Worm (Caenorhabditis elegans) whole organism, young adult: Measurements from ENCODE around the gene F36H5.18.
A peak's percentile ranks its signal among the peaks of the same experiment; 100 is the strongest.

Source experiments
- B0019.2 ChIP-seq: fragments of 200-800 bp; sonication (Bioruptor generic); conservative IDR thresholded peaks from 2 replicates; pipeline ENCODE4 v1.3.6; 2022; ENCODE audit warnings: missing genetic modification reagents, missing genetic modification characterization, missing compliant biosample characterization
- B0035.1 ChIP-seq: sonication (generic microtip); optimal IDR thresholded peaks from 2 replicates; lab custom pipeline; 2016; ENCODE audit warnings: missing genetic modification characterization, mild to moderate bottlenecking, missing compliant biosample characterization, missing genotype, missing genetic modification reagents
- C17E4.6 ChIP-seq: fragments of 200-800 bp; sonication (Bioruptor generic); IDR thresholded peaks from 2 replicates; pipeline ENCODE4 v1.3.6; 2022; ENCODE audit warnings: missing genetic modification reagents, missing genetic modification characterization, missing compliant biosample characterization
- F37B4.10 ChIP-seq: fragments of 200-800 bp; sonication (Bioruptor generic); IDR thresholded peaks from 2 replicates; pipeline ENCODE4 v1.3.6; 2022; ENCODE audit warnings: missing genetic modification characterization, missing compliant biosample characterization
- T07F8.4 ChIP-seq: sonication (generic microtip); optimal IDR thresholded peaks from 2 replicates; lab custom pipeline; 2016; ENCODE audit warnings: mild to moderate bottlenecking, missing genetic modification characterization, moderate library complexity, missing compliant biosample characterization
- T26A5.8 ChIP-seq: sonication (generic microtip); optimal IDR thresholded peaks from 2 replicates; lab custom pipeline; 2016; ENCODE audit warnings: missing genetic modification characterization, missing compliant biosample characterization
- Y53F4B.3 ChIP-seq: fragments of 200-800 bp; sonication (Bioruptor generic); IDR thresholded peaks from 2 replicates; pipeline ENCODE4 v1.3.6; 2022; ENCODE audit warnings: missing genetic modification reagents, missing genetic modification characterization, missing compliant biosample characterization
- Y53G8AR.9 ChIP-seq: fragments of 200-800 bp; sonication (Bioruptor generic); conservative IDR thresholded peaks from 2 replicates; pipeline ENCODE4 v1.3.6; 2022; ENCODE audit warnings: missing genetic modification reagents, missing genetic modification characterization, missing compliant biosample characterization
- Y67H2A.10 ChIP-seq: fragments of 200-800 bp; sonication (Bioruptor generic); conservative IDR thresholded peaks from 2 replicates; pipeline ENCODE4 v1.3.6; 2022; ENCODE audit warnings: missing genetic modification reagents, missing genetic modification characterization, missing compliant biosample characterization
- ZK185.1 ChIP-seq: sonication (generic microtip); optimal IDR thresholded peaks from 2 replicates; lab custom pipeline; 2016; ENCODE audit warnings: mild to moderate bottlenecking, missing genetic modification characterization, missing compliant biosample characterization; ENCODE audit not compliant: poor library complexity, severe bottlenecking
- akir-1 ChIP-seq: fragments of 200-800 bp; sonication (Bioruptor generic); optimal IDR thresholded peaks from 2 replicates; lab custom pipeline; 2018; ENCODE audit warnings: mild to moderate bottlenecking, missing genetic modification characterization, moderate library complexity, missing compliant biosample characterization
- ama-1 ChIP-seq, 3 experiments: fragments of 150-350 bp in 1 of 3; sonication (generic microtip) in 2 of 3; optimal IDR thresholded peaks; 2 replicates each; lab custom pipeline; 2014 to 2018; ENCODE audit warnings: missing biosample characterization in 2 of 3, missing genetic modification characterization in 2 of 3, missing genetic modification reagents in 2 of 3
- aptf-2 ChIP-seq: fragments of 200-800 bp; sonication (Bioruptor generic); conservative IDR thresholded peaks from 2 replicates; pipeline ENCODE4 v1.3.6; 2022; ENCODE audit warnings: missing genetic modification reagents, missing genetic modification characterization, missing compliant biosample characterization
- attf-6 ChIP-seq: fragments of 200-800 bp; sonication (Bioruptor generic); IDR thresholded peaks from 2 replicates; pipeline ENCODE4 v1.3.6; 2022; ENCODE audit warnings: missing genetic modification reagents, missing genetic modification characterization, missing compliant biosample characterization
- bed-1 ChIP-seq: fragments of 200-800 bp; sonication (Bioruptor generic); IDR thresholded peaks from 2 replicates; pipeline ENCODE4 v1.3.6; 2022; ENCODE audit warnings: missing genetic modification reagents, missing genetic modification characterization, missing compliant biosample characterization
- ceh-27 ChIP-seq: fragments of 200-800 bp; sonication (Bioruptor generic); optimal IDR thresholded peaks from 2 replicates; lab custom pipeline; 2018; ENCODE audit warnings: mild to moderate bottlenecking, missing genetic modification characterization, moderate library complexity, missing compliant biosample characterization
- ceh-58 ChIP-seq: fragments of 200-800 bp; sonication (Bioruptor generic); IDR thresholded peaks from 2 replicates; pipeline ENCODE4 v1.3.6; 2022; ENCODE audit warnings: missing genetic modification characterization, missing compliant biosample characterization
- ceh-79 ChIP-seq: sonication (generic microtip); optimal IDR thresholded peaks from 2 replicates; lab custom pipeline; 2017; ENCODE audit warnings: mild to moderate bottlenecking, missing genetic modification characterization, missing compliant biosample characterization
- ceh-91 ChIP-seq: fragments of 200-800 bp; sonication (Bioruptor generic); IDR thresholded peaks from 2 replicates; pipeline ENCODE4 v1.3.6; 2022; ENCODE audit warnings: missing genetic modification reagents, missing genetic modification characterization, missing compliant biosample characterization
- dpff-1 ChIP-seq: sonication (generic microtip); optimal IDR thresholded peaks from 2 replicates; lab custom pipeline; 2017; ENCODE audit warnings: mild to moderate bottlenecking, missing genetic modification characterization, missing compliant biosample characterization
- dpl-1 ChIP-seq: fragments of 150-350 bp; optimal IDR thresholded peaks from 2 replicates; lab custom pipeline; 2014; ENCODE audit warnings: missing biosample characterization, missing genetic modification reagents, missing genetic modification characterization
- ets-4 ChIP-seq: fragments of 200-800 bp; sonication (Bioruptor generic); optimal IDR thresholded peaks from 2 replicates; lab custom pipeline; 2018; ENCODE audit warnings: mild to moderate bottlenecking, missing genetic modification characterization, missing compliant biosample characterization
- him-1 ChIP-seq: sonication (generic microtip); optimal IDR thresholded peaks from 2 replicates; lab custom pipeline; 2016; ENCODE audit warnings: missing genotype, missing genetic modification reagents, missing genetic modification characterization, missing compliant biosample characterization
- hmg-1.2 ChIP-seq: fragments of 200-800 bp; sonication (Bioruptor generic); IDR thresholded peaks from 2 replicates; pipeline ENCODE4 v1.3.6; 2022; ENCODE audit warnings: missing genetic modification reagents, missing genetic modification characterization, missing compliant biosample characterization
- lin-40 ChIP-seq: sonication (generic microtip); optimal IDR thresholded peaks from 2 replicates; lab custom pipeline; 2016; ENCODE audit warnings: missing genetic modification characterization, mild to moderate bottlenecking, missing compliant biosample characterization, missing genotype, missing genetic modification reagents
- lin-54 ChIP-seq: fragments of 200-800 bp; sonication (Bioruptor generic); optimal IDR thresholded peaks from 2 replicates; lab custom pipeline; 2018; ENCODE audit warnings: mild to moderate bottlenecking, missing genetic modification characterization, missing compliant biosample characterization
- lsl-1 ChIP-seq: fragments of 200-800 bp; sonication (Bioruptor generic); optimal IDR thresholded peaks from 2 replicates; lab custom pipeline; 2018; ENCODE audit warnings: mild to moderate bottlenecking, missing genetic modification characterization, moderate library complexity, missing compliant biosample characterization
- nhr-120 ChIP-seq: fragments of 200-800 bp; sonication (Bioruptor generic); IDR thresholded peaks from 2 replicates; pipeline ENCODE4 v1.3.6; 2022; ENCODE audit warnings: missing genetic modification characterization, missing compliant biosample characterization
- nhr-27 ChIP-seq: fragments of 200-800 bp; sonication (Bioruptor generic); optimal IDR thresholded peaks from 2 replicates; lab custom pipeline; 2018; ENCODE audit warnings: mild to moderate bottlenecking, missing genetic modification characterization, moderate library complexity, missing compliant biosample characterization
- pbrm-1 ChIP-seq: fragments of 200-800 bp; sonication (Bioruptor generic); IDR thresholded peaks from 2 replicates; pipeline ENCODE4 v1.3.6; 2022; ENCODE audit warnings: missing genetic modification reagents, missing genetic modification characterization, missing compliant biosample characterization
- rcor-1 ChIP-seq: fragments of 200-800 bp; sonication (Bioruptor generic); IDR thresholded peaks from 2 replicates; pipeline ENCODE4 v1.3.6; 2022; ENCODE audit warnings: missing genetic modification reagents, missing genetic modification characterization, missing compliant biosample characterization
- repo-1 ChIP-seq: sonication (generic microtip); optimal IDR thresholded peaks from 2 replicates; lab custom pipeline; 2017; ENCODE audit warnings: mild to moderate bottlenecking, missing genetic modification characterization, missing compliant biosample characterization
- rpc-1 ChIP-seq, 2 experiments: fragments of 150-350 bp in 1 of 2; sonication (generic microtip) in 1 of 2; optimal IDR thresholded peaks; 2 replicates each; lab custom pipeline; 2014 to 2018; ENCODE audit warnings: missing biosample characterization in 1 of 2, missing genetic modification characterization in 1 of 2, missing genetic modification reagents in 1 of 2, missing genotype in 1 of 2
- sdz-38 ChIP-seq: sonication (generic microtip); optimal IDR thresholded peaks from 2 replicates; lab custom pipeline; 2016; ENCODE audit warnings: missing genotype, missing genetic modification characterization, missing compliant biosample characterization
- snpc-1.1 ChIP-seq: sonication (generic microtip); optimal IDR thresholded peaks from 2 replicates; lab custom pipeline; 2017; ENCODE audit warnings: missing genetic modification characterization, mild to moderate bottlenecking, missing compliant biosample characterization, antibody characterized with exemption, moderate library complexity, missing genotype, missing genetic modification reagents; ENCODE audit not compliant: insufficient read depth
- tbp1 ChIP-seq: fragments of 200-800 bp; sonication (Bioruptor generic); optimal IDR thresholded peaks from 2 replicates; lab custom pipeline; 2018; ENCODE audit warnings: mild to moderate bottlenecking, missing genetic modification characterization, missing compliant biosample characterization
- zfh-2 ChIP-seq: fragments of 200-800 bp; sonication (Bioruptor generic); conservative IDR thresholded peaks from 2 replicates; pipeline ENCODE4 v1.3.6; 2022; ENCODE audit warnings: missing genetic modification reagents, missing genetic modification characterization, missing compliant biosample characterization
- ztf-18 ChIP-seq: sonication (generic microtip); optimal IDR thresholded peaks from 2 replicates; lab custom pipeline; 2016; ENCODE audit warnings: missing genotype, mild to moderate bottlenecking, missing genetic modification characterization, missing compliant biosample characterization
- ztf-26 ChIP-seq: sonication (generic microtip); optimal IDR thresholded peaks from 2 replicates; lab custom pipeline; 2017; ENCODE audit warnings: missing genetic modification characterization, missing compliant biosample characterization
- ztf-28 ChIP-seq: fragments of 200-800 bp; sonication (Bioruptor generic); IDR thresholded peaks from 2 replicates; pipeline ENCODE4 v1.3.6; 2022; ENCODE audit warnings: missing genetic modification reagents, missing genetic modification characterization, missing compliant biosample characterization

Gene F36H5.18

ce11 chrII:1731932-1732331, 27.8 kb upstream of the F36H5.18 start, which contains the start of gene ceh-82:
TSS of gene ceh-82 (plus strand) at chrII:1732232.
- TF ChIP-seq lin-54 (GFP tag; lab: Kevin White, UChicago) (no peak), Y67H2A.10 (GFP tag; lab: Robert Waterston, UW) (no peak), sdz-38 (no peak), ceh-58 (GFP tag; lab: Robert Waterston, UW) (no peak), ztf-18 (tag; lab: Kevin White, UChicago) (no peak), rpc-1 (optimal IDR thresholded peaks at IDR 0.05; lab: Kevin White, UChicago) (no peak), rpc-1 (tag; optimal IDR thresholded peaks at IDR 0.05; lab: Kevin White, UChicago) (no peak), repo-1 (tag; lab: Kevin White, UChicago) (no peak), ceh-27 (GFP tag; lab: Kevin White, UChicago) (no peak), pbrm-1 (GFP tag; lab: Robert Waterston, UW) (no peak), dpl-1 (GFP tag; lab: Kevin White, UChicago) (no peak), ceh-79 (tag; lab: Kevin White, UChicago) (no peak), lsl-1 (no peak), dpff-1 (tag; lab: Kevin White, UChicago) (no peak), C17E4.6 (GFP tag; lab: Robert Waterston, UW) (no peak)
- TF ChIP-seq, all 124 proteins: peak for 0

- TF ChIP-seq ztf-26 (no peak), zfh-2 (GFP tag; lab: Robert Waterston, UW) (no peak), ceh-27 (GFP tag; lab: Kevin White, UChicago) (no peak), B0019.2 (no peak), nhr-27 (tag; lab: Kevin White, UChicago) (no peak), akir-1 (GFP tag; lab: Kevin White, UChicago) (no peak), T26A5.8 (tag; lab: Kevin White, UChicago) (no peak), rcor-1 (GFP tag; lab: Robert Waterston, UW) (no peak), ceh-91 (no peak), B0035.1 (tag; lab: Kevin White, UChicago) (no peak)
These were observed 24.6 kb upstream of the F36H5.18 start for ce11 chrII:1735145-1735544.

ce11 chrII:1736353-1736752, 23.3 kb upstream of the F36H5.18 start, which contains the start of gene ceh-83:
TSS of gene ceh-83 (minus strand) at chrII:1736533.
- peak; percentile 92 for TF ChIP-seq hmg-1.2
- 0 out of 2 replicates have a peak, but pooled peaks have one; percentile 52 for TF ChIP-seq aptf-2 (GFP tag; lab: Robert Waterston, UW)
- 0 out of 2 replicates have a peak, but pooled peaks have one; percentile 25 for TF ChIP-seq pbrm-1 (GFP tag; lab: Robert Waterston, UW)
- no peak for TF ChIP-seq Y53G8AR.9

ce11 chrII:1738844-1739243, 20.9 kb upstream of the F36H5.18 start, which contains the start of the genes irld-9 and irld-33:
TSS of gene irld-9 (minus strand) at chrII:1738944.
TSS of gene irld-33 (plus strand) at chrII:1739052.
- TF ChIP-seq ceh-27 (GFP tag; lab: Kevin White, UChicago), result no peak
- TF ChIP-seq nhr-120 (GFP tag; lab: Robert Waterston, UW), result no peak
- no peak for TF ChIP-seq attf-6
- TF ChIP-seq ama-1 (optimal IDR thresholded peaks at IDR 0.05; lab: Kevin White, UChicago), result no peak
- TF ChIP-seq ama-1 (GFP tag; optimal IDR thresholded peaks at IDR 0.05; lab: Kevin White, UChicago), result no peak
- TF ChIP-seq F37B4.10 (GFP tag; lab: Robert Waterston, UW), result no peak

- no peak for TF ChIP-seq Y53F4B.3 (GFP tag; lab: Robert Waterston, UW)
- TF ChIP-seq zfh-2 (GFP tag; lab: Robert Waterston, UW), result no peak
- TF ChIP-seq lin-40 (tag; lab: Kevin White, UChicago), result no peak
- no peak for TF ChIP-seq ztf-28 (GFP tag; lab: Robert Waterston, UW)
- TF ChIP-seq tbp1, result no peak
- TF ChIP-seq him-1 (tag; lab: Kevin White, UChicago), result no peak
- TF ChIP-seq attf-6, result no peak
- no peak for TF ChIP-seq T07F8.4 (tag; lab: Kevin White, UChicago)
- no peak for TF ChIP-seq ets-4 (GFP tag; lab: Kevin White, UChicago)
- no peak for TF ChIP-seq bed-1 (GFP tag; lab: Robert Waterston, UW)
- no peak for TF ChIP-seq ZK185.1 (tag; lab: Kevin White, UChicago)
- no peak for TF ChIP-seq lsl-1
- no peak for TF ChIP-seq snpc-1.1 (tag; lab: Kevin White, UChicago)
These were observed 18.5 kb upstream of the F36H5.18 start, which contains the start of gene K07G6.1 for ce11 chrII:1741248-1741647. TSS of gene K07G6.1 (plus strand) at chrII:1741548.
